Worm (Caenorhabditis elegans): ENCODE data around the gene tbx-34.

Gene tbx-34

DNA sequence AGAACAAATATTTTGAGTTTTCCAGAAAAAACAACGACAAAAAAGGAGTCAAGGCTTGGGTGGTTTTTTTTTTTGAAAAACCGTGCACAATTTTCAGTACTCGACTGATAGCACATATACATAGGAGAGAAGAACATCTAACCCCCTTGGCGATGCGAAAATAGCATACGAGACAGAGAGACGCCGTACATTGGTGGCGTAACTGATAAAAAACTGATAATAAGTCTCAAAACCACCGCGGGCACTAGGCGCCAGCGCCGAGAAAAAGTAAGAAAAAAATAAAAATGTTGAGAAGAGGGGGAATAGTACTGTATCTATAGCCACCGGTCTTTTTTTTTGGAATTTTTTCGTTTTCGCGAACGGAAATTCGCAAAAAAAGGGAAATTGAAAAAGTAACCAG is 22.5 kb downstream of the tbx-34 start:
- TF ChIP-seq sptf-2 (GFP tag; optimal IDR thresholded peaks at IDR 0.05) (no peak), dox-1 (GFP tag; IDR thresholded peaks at IDR 0.05) (0 out of 2 replicates have a peak, but pooled peaks have one; percentile 8), nhr-80 (tag; optimal IDR thresholded peaks at IDR 0.05) (peak; percentile 84), ceh-27 (GFP tag; optimal IDR thresholded peaks at IDR 0.05) (no peak), hmg-1.2 (GFP tag; IDR thresholded peaks at IDR 0.05) (peak; percentile 63; the same call in 1 of the 2 replicates), B0336.3 (GFP tag; IDR thresholded peaks at IDR 0.05) (0 out of 2 replicates have a peak, but pooled peaks have one; percentile 47), mcd-1 (GFP tag; IDR thresholded peaks at IDR 0.05) (peak; percentile 27; the same call in 1 of the 2 replicates)

DNA sequence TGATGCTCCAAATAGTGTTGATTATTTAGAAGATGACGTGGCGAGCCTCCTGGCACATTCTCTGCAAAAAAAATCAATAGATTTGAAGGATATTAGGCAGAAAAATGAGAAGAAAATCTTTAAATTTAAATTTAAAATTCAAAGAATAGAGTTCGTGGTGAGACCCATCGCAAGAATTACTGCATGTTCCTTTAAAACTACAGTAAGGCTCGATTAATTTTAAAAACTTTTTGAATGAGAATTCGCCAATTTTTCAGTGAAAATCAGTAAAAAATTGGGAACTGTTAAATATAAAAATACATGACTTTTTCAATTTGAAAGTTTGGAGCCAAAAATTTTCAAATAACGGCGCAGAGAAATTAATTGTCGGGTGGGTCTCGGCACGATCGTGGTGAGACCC is 22.9 kb downstream of the tbx-34 start, which contains the start of gene tra-1:
tra-1 (minus strand) TSS at position 62 of the 400 bp plus-strand sequence.
- TF ChIP-seq repo-1 (tag; optimal IDR thresholded peaks at IDR 0.05), result no peak
- no peak for TF ChIP-seq ztf-6 (GFP tag; IDR thresholded peaks at IDR 0.05)
- TF ChIP-seq lag-1 (GFP tag; IDR thresholded peaks at IDR 0.05), result no peak
- peak; percentile 73 for TF ChIP-seq xnd-1 (tag; optimal IDR thresholded peaks at IDR 0.05)
- TF ChIP-seq madf-6 (GFP tag; IDR thresholded peaks at IDR 0.05), result peak; percentile 75
- TF ChIP-seq lsl-1 (GFP tag; optimal IDR thresholded peaks at IDR 0.05), result peak; percentile 79
- no peak for TF ChIP-seq F57A8.1 (GFP tag; optimal IDR thresholded peaks at IDR 0.05)
- TF ChIP-seq die-1 (tag; optimal IDR thresholded peaks at IDR 0.05), result no peak
- no peak for TF ChIP-seq B0261.1 (tag; optimal IDR thresholded peaks at IDR 0.05)
- TF ChIP-seq ceh-40 (GFP tag; IDR thresholded peaks at IDR 0.05), result no peak
- TF ChIP-seq snpc-4 (GFP tag; optimal IDR thresholded peaks at IDR 0.05), result no peak
- TF ChIP-seq snpc-4 (tag; optimal IDR thresholded peaks at IDR 0.05), result no peak
- TF ChIP-seq D2030.7 (GFP tag; IDR thresholded peaks at IDR 0.05), result no peak
- no peak for TF ChIP-seq let-607 (tag; optimal IDR thresholded peaks at IDR 0.05)
- no peak for TF ChIP-seq F23B12.7 (tag; optimal IDR thresholded peaks at IDR 0.05; ENCODE audit: insufficient read depth)
- no peak for TF ChIP-seq athp-1 (tag; optimal IDR thresholded peaks at IDR 0.05)
- TF ChIP-seq ama-1 (optimal IDR thresholded peaks at IDR 0.05), result no peak
- no peak for TF ChIP-seq ama-1 (GFP tag; optimal IDR thresholded peaks at IDR 0.05)
- no peak for TF ChIP-seq attf-3 (GFP tag; conservative IDR thresholded peaks at IDR 0.05)
- no peak for TF ChIP-seq attf-6 (GFP tag; IDR thresholded peaks at IDR 0.05)
- TF ChIP-seq ceh-91 (GFP tag; IDR thresholded peaks at IDR 0.05), result no peak
- TF ChIP-seq him-1 (tag; optimal IDR thresholded peaks at IDR 0.05), result no peak
- TF ChIP-seq hlh-12 (tag; optimal IDR thresholded peaks at IDR 0.05), result no peak
- TF ChIP-seq ets-4 (GFP tag; optimal IDR thresholded peaks at IDR 0.05), result no peak
- no peak for TF ChIP-seq tbp1 (GFP tag; optimal IDR thresholded peaks at IDR 0.05)
- TF ChIP-seq tbx-9 (tag; optimal IDR thresholded peaks at IDR 0.05; ENCODE audit: borderline replicate concordance), result no peak
- no peak for TF ChIP-seq unc-130 (GFP tag; optimal IDR thresholded peaks at IDR 0.05)
- TF ChIP-seq attf-5 (GFP tag; optimal IDR thresholded peaks at IDR 0.05), result no peak
- TF ChIP-seq Y53F4B.3 (GFP tag; IDR thresholded peaks at IDR 0.05), result no peak
- no peak for TF ChIP-seq hsf-1 (GFP tag; IDR thresholded peaks at IDR 0.05)
- TF ChIP-seq lin-54 (GFP tag; optimal IDR thresholded peaks at IDR 0.05), result peak; percentile 37
- TF ChIP-seq ztf-22 (GFP tag; optimal IDR thresholded peaks at IDR 0.05), result no peak
- no peak for TF ChIP-seq gei-17 (GFP tag; optimal IDR thresholded peaks at IDR 0.05)
- peak; percentile 17; the same call in 1 of the 2 replicates for TF ChIP-seq madf-8 (GFP tag; conservative IDR thresholded peaks at IDR 0.05)
- TF ChIP-seq efl-1 (GFP tag; optimal IDR thresholded peaks at IDR 0.05), result peak; percentile 4
- TF ChIP-seq B0336.3 (GFP tag; IDR thresholded peaks at IDR 0.05), result no peak
- no peak for TF ChIP-seq nfya-1 (tag; optimal IDR thresholded peaks at IDR 0.05; ENCODE audit: borderline replicate concordance, insufficient read depth)
- TF ChIP-seq C06A6.2 (GFP tag; conservative IDR thresholded peaks at IDR 0.05), result no peak
- no peak for TF ChIP-seq ztf-25 (GFP tag; IDR thresholded peaks at IDR 0.05)
- TF ChIP-seq F33H1.4 (GFP tag; IDR thresholded peaks at IDR 0.05), result peak; percentile 81
- TF ChIP-seq F57C9.4 (tag; optimal IDR thresholded peaks at IDR 0.05), result no peak
- TF ChIP-seq F22D6.2 (tag; optimal IDR thresholded peaks at IDR 0.05), result no peak
